Fruit fly (Drosophila melanogaster) Kc167 (cell line): Measurements from ENCODE around the gene x16.

Source experiments
- Myc ChIP-seq: fragments of >200 bp; optimal IDR thresholded peaks from 2 replicates; lab custom pipeline; 2017; ENCODE audit warnings: missing external identifiers
- Sin3A ChIP-seq: fragments of >200 bp; optimal IDR thresholded peaks from 2 replicates; lab custom pipeline; 2018; ENCODE audit warnings: missing external identifiers
- h ChIP-seq: fragments of >200 bp; optimal IDR thresholded peaks from 3 replicates; lab custom pipeline; 2018; ENCODE audit warnings: missing external identifiers
- insv ChIP-seq: fragments of >200 bp; optimal IDR thresholded peaks from 3 replicates; lab custom pipeline; 2018; ENCODE audit warnings: missing external identifiers
- psq ChIP-seq: fragments of >200 bp; optimal IDR thresholded peaks from 2 replicates; lab custom pipeline; 2017; ENCODE audit warnings: missing external identifiers
- ttk ChIP-seq: sonication (Bioruptor generic); optimal IDR thresholded peaks from 2 replicates; lab custom pipeline; 2017; ENCODE audit warnings: missing external identifiers

DNA sequence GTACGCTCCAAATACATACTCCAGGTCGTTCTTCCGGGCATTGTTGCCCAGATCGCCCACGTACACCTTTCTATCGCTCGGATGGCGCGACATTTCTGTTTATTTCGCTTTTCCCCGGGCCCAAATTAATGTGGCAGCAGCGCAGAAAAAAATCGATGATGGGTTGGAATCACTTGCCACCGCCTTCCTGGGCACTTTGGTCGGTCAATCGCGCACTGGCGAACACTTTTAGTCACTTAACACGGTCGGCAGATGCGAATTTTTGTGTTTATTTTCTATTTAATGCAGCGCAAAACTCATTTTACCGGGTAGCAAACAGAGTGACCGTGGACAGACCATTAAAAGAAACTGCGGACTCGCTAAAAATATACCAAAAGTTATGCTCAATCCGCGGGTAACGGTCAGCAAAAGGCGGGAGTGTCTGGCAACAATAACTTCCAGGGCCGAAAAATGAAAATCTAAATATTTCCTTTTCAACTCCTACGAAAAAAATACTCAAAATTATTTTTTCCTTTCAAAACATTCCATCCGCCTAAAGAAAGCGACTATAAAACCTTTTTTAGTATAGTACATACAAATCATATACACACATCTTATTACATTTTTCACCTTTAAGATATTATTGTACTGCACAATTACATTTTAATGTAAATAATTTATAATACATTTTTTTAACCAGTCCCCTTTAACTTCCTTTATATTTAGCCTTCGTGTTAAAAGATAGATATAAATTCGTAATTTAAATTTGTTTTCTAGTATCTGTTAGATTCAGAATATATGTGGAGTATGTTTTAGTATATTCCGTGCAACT lies at the start of gene x16:
- TF ChIP-seq Myc (lab: Kevin White, UChicago) (no peak), h (lab: Kevin White, UChicago) (no peak), ttk (no peak), psq (no peak), insv (lab: Kevin White, UChicago) (no peak), Sin3A (lab: Kevin White, UChicago) (no peak)
